Worm (Caenorhabditis elegans) whole organism, early embryonic: ENCODE results near the gene Y59H11AM.1.

Experiments
- aly-1 ChIP-seq: sonication (generic microtip); optimal IDR thresholded peaks from 2 replicates; lab custom pipeline; 2016; ENCODE audit warnings: missing genetic modification characterization, missing compliant biosample characterization
- ceh-36 ChIP-seq: sonication (generic microtip); optimal IDR thresholded peaks from 2 replicates; lab custom pipeline; 2016; ENCODE audit warnings: missing genetic modification characterization, inconsistent platforms, missing compliant biosample characterization
- ets-7 ChIP-seq: sonication (generic microtip); optimal IDR thresholded peaks from 2 replicates; lab custom pipeline; 2016; ENCODE audit warnings: missing genotype, missing genetic modification characterization, missing compliant biosample characterization
- scrt-1 ChIP-seq: fragments of 200-800 bp; sonication (Bioruptor generic); IDR thresholded peaks from 2 replicates; pipeline ENCODE4 v1.3.6; 2022; ENCODE audit warnings: missing genetic modification characterization, missing compliant biosample characterization
- sea-1 ChIP-seq: fragments of 200-800 bp; sonication (Bioruptor generic); conservative IDR thresholded peaks from 2 replicates; pipeline ENCODE4 v1.3.6; 2022; ENCODE audit warnings: missing genetic modification characterization, missing compliant biosample characterization
- tbx-11 ChIP-seq: fragments of 200-800 bp; sonication (Bioruptor generic); IDR thresholded peaks from 2 replicates; pipeline ENCODE4 v1.3.6; 2022; ENCODE audit warnings: missing genetic modification characterization, missing compliant biosample characterization

DNA sequence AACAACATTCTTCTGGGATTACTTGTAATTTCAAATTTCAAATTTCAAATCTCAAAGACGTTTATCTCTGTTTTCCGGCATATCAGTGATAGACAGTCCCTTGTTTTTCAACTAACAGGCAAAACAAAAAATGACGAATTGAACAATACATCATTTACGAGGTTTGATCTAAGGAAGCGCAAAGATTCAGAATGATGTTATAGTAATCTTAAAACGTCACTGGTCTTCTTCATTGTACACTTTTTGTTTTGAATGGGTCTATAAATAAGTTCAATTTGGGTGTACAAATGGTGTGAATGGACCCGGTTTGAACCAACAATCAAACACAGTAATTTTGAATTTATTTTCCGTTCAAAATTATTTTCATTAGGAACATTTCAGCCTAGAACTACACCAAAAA, 47.3 kb upstream of the Y59H11AM.1 start:
- TF ChIP-seq scrt-1 (GFP tag; lab: Robert Waterston, UW) (no peak), ceh-36 (tag; lab: Kevin White, UChicago) (no peak), ets-7 (tag; lab: Kevin White, UChicago) (no peak), sea-1 (GFP tag; lab: Robert Waterston, UW) (no peak), tbx-11 (GFP tag; lab: Robert Waterston, UW) (no peak), aly-1 (tag; lab: Kevin White, UChicago) (no peak)
